Worm (Caenorhabditis elegans) whole organism, early embryonic: ENCODE measurements around the gene hcf-1.

Experiments
- aly-1 ChIP-seq: sonication (generic microtip); optimal IDR thresholded peaks from 2 replicates; lab custom pipeline; 2016; ENCODE audit warnings: missing genetic modification characterization, missing compliant biosample characterization
- flt-1 ChIP-seq: fragments of 200-800 bp; sonication (Bioruptor generic); IDR thresholded peaks from 2 replicates; pipeline ENCODE4 v1.3.6; 2022; ENCODE audit warnings: missing genetic modification characterization, missing compliant biosample characterization
- hmg-4 ChIP-seq: fragments of 200-800 bp; sonication (Bioruptor generic); optimal IDR thresholded peaks from 2 replicates; lab custom pipeline; 2018; ENCODE audit warnings: mild to moderate bottlenecking, missing genetic modification characterization, missing compliant biosample characterization
- tbx-11 ChIP-seq: fragments of 200-800 bp; sonication (Bioruptor generic); IDR thresholded peaks from 2 replicates; pipeline ENCODE4 v1.3.6; 2022; ENCODE audit warnings: missing genetic modification characterization, missing compliant biosample characterization

ce11 chrIV:7754114-7754513 lies 20.0 kb downstream of the hcf-1 start:
- TF ChIP-seq flt-1 (no peak), aly-1 (tag; lab: Kevin White, UChicago) (no peak), hmg-4 (no peak), tbx-11 (GFP tag; lab: Robert Waterston, UW) (no peak)
